Fruit fly (Drosophila melanogaster) whole organism, wandering third instar larva: ENCODE results near the gene ATPsyngamma.

Source experiments
- Abd-B ChIP-seq: fragments of >200 bp; optimal IDR thresholded peaks from 2 replicates; lab custom pipeline; 2017; ENCODE audit warnings: missing biosample characterization, missing genetic modification characterization
- Dfd ChIP-seq: fragments of >200 bp; optimal IDR thresholded peaks from 2 replicates; lab custom pipeline; 2017; ENCODE audit warnings: missing biosample characterization, missing genetic modification characterization
- Dif ChIP-seq: fragments of 200-275, 200-300 bp; sonication (Bioruptor generic); optimal IDR thresholded peaks from 2 replicates; lab custom pipeline; 2018; ENCODE audit warnings: missing biosample characterization, missing genetic modification characterization; ENCODE audit not compliant: partially characterized antibody
- HLH106 ChIP-seq: fragments of 200-800 bp; optimal IDR thresholded peaks from 3 replicates; lab custom pipeline; 2019; ENCODE audit warnings: missing biosample characterization, mild to moderate bottlenecking, missing genetic modification characterization, moderate library complexity
- Hr83 ChIP-seq: fragments of 200-300 bp; sonication (Bioruptor generic); optimal IDR thresholded peaks from 2 replicates; lab custom pipeline; 2016; ENCODE audit warnings: missing biosample characterization, mild to moderate bottlenecking, missing genetic modification characterization, moderate library complexity; ENCODE audit not compliant: poor library complexity, severe bottlenecking
- N ChIP-seq: fragments of >200 bp; optimal IDR thresholded peaks from 2 replicates; lab custom pipeline; 2018; ENCODE audit warnings: missing biosample characterization, missing external identifiers, missing genetic modification characterization
- Rel ChIP-seq, 2 experiments: fragments of 200-800 bp; sonication (Bioruptor generic) in 1 of 2; optimal IDR thresholded peaks; 2 replicates in 1 of 2; 3 replicates in 1 of 2; lab custom pipeline; 2016 to 2019; ENCODE audit warnings: mild to moderate bottlenecking in 2 of 2, missing biosample characterization in 2 of 2, missing genetic modification characterization in 2 of 2, moderate library complexity in 1 of 2
- Vsx2 ChIP-seq: fragments of 200-300, 225-300 bp; sonication (Bioruptor generic); optimal IDR thresholded peaks from 2 replicates; lab custom pipeline; 2018; ENCODE audit warnings: missing biosample characterization, missing genetic modification characterization; ENCODE audit not compliant: partially characterized antibody
- br ChIP-seq: fragments of 200-800 bp; sonication (Bioruptor generic); optimal IDR thresholded peaks from 2 replicates; lab custom pipeline; 2016; ENCODE audit warnings: missing biosample characterization, missing genetic modification characterization
- ey ChIP-seq: fragments of 200-800 bp; sonication (Bioruptor generic); optimal IDR thresholded peaks from 2 replicates; lab custom pipeline; 2016; ENCODE audit warnings: missing biosample characterization, missing genetic modification characterization
- fru ChIP-seq: fragments of 200-800 bp; sonication (Bioruptor generic); optimal IDR thresholded peaks from 3 replicates; lab custom pipeline; 2016; ENCODE audit warnings: missing biosample characterization, mild to moderate bottlenecking, missing genetic modification characterization
- h ChIP-seq: fragments of 200-800 bp; sonication (Bioruptor generic); optimal IDR thresholded peaks from 3 replicates; lab custom pipeline; 2016; ENCODE audit warnings: missing biosample characterization, mild to moderate bottlenecking, missing genetic modification characterization
- lola ChIP-seq: fragments of >200 bp; optimal IDR thresholded peaks from 2 replicates; lab custom pipeline; 2017; ENCODE audit warnings: missing biosample characterization, missing genetic modification characterization
- usp ChIP-seq: fragments of >200 bp; optimal IDR thresholded peaks from 2 replicates; lab custom pipeline; 2017; ENCODE audit warnings: missing biosample characterization, missing genetic modification characterization

DNA sequence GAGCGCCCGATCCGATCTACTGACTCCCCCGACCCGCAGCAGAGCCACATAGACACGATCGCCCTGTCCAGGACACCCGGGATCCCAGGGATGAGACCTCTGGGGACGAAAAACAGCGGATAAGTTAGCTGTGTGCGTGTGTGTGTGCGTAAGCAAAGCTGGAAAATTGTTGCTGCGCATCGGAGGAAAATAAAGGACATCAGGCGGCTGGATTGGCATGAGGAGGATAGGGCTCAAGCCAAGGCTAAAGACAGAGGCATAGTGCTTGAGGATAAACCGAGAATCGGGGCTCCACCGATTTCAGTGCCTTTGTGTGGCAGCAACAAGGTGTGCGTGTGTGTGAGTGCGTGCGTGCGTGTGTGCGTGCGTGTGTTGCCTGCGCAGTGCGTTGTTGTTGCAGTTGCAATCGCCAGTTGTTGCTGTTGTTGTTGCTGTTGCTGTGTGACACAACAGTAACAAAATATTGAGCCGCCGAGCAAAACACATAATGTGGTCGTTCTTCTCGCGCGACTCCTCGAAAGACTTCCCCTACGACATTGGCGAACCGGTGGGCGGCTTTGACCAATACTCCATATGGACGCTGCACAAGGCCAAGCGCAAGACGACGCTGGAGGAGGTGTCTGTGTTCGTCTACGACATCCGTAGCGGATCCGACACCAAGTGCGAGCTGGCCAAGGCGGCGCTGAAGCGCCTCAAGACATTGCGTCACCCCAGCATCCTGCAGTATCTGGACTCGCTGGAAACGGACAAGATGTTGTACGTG is 522 bp upstream of the ATPsyngamma start:
- TF ChIP-seq Rel (GFP tag; optimal IDR thresholded peaks at IDR 0.05; lab: Kevin White, UChicago), result no peak
- no peak for TF ChIP-seq Rel (tag; optimal IDR thresholded peaks at IDR 0.05; lab: Kevin White, UChicago)
- no peak for TF ChIP-seq HLH106 (tag; lab: Kevin White, UChicago)
- no peak for TF ChIP-seq lola (GFP tag; lab: Kevin White, UChicago)
- TF ChIP-seq Hr83 (GFP tag; lab: Kevin White, UChicago), result no peak
- no peak for TF ChIP-seq Dif
- no peak for TF ChIP-seq Dfd (GFP tag; lab: Kevin White, UChicago)
- TF ChIP-seq N (GFP tag; lab: Kevin White, UChicago), result peak; percentile 61
- TF ChIP-seq fru (GFP tag; lab: Kevin White, UChicago), result no peak
- no peak for TF ChIP-seq usp (GFP tag; lab: Kevin White, UChicago)
- no peak for TF ChIP-seq h (GFP tag; lab: Kevin White, UChicago)
- no peak for TF ChIP-seq Vsx2 (GFP tag; lab: Kevin White, UChicago)
- TF ChIP-seq ey (GFP tag; lab: Kevin White, UChicago), result no peak
- TF ChIP-seq Abd-B (GFP tag; lab: Kevin White, UChicago), result no peak
- no peak for TF ChIP-seq br (GFP tag; lab: Kevin White, UChicago)
